Fruit fly (Drosophila melanogaster) whole organism: ENCODE results near the gene ScsbetaG.

Source experiments
- CG8478 ChIP-seq: fragments of >200 bp; optimal IDR thresholded peaks from 2 replicates; lab custom pipeline; 2018; ENCODE audit warnings: inconsistent platforms
- Dll ChIP-seq: fragments of >200 bp; optimal IDR thresholded peaks from 2 replicates; lab custom pipeline; 2017
- EcR ChIP-seq, 2 experiments: fragments of >200 bp; optimal IDR thresholded peaks; 2 replicates each; lab custom pipeline; 2017; ENCODE audit warnings: missing biosample characterization in 2 of 2, missing genetic modification characterization in 2 of 2, missing genetic modification reagents in 2 of 2
- pan ChIP-seq: fragments of >200 bp; optimal IDR thresholded peaks from 2 replicates; lab custom pipeline; 2017
- psq ChIP-seq: fragments of >200 bp; optimal IDR thresholded peaks from 2 replicates; lab custom pipeline; 2017
- usp ChIP-seq: fragments of >200 bp; optimal IDR thresholded peaks from 2 replicates; lab custom pipeline; 2017; ENCODE audit warnings: missing biosample characterization, missing genetic modification characterization, mixed read lengths

DNA sequence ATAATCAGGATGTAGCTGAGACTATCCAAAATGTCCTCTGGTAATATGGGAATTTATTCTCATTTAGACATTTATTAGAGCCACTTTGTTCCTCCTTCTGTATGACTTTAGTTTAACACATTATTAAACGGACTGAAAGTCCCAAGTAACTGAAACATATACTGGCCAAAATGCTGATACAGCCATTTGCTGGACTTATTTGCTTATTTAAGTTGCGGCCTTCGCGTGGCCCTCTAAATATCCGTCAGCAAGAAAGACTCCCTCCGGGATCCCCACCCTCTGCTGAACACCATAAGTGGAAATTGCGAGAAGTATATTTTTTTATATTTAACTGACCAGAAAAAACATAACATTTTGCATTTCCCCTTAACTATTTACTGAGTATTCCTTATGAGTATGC is 28.9 kb upstream of the ScsbetaG start, which contains the start of gene spo:
- no peak for TF ChIP-seq Dll (lab: Kevin White, UChicago)
- no peak for TF ChIP-seq psq
- no peak for TF ChIP-seq usp (GFP tag; lab: Kevin White, UChicago)
- TF ChIP-seq EcR (GFP tag; optimal IDR thresholded peaks at IDR 0.05; lab: Kevin White, UChicago), result no peak
- no peak for TF ChIP-seq CG8478 (lab: Kevin White, UChicago)
- TF ChIP-seq pan (lab: Kevin White, UChicago), result no peak
